Worm (Caenorhabditis elegans): ENCODE results near the gene blos-2.

- TF ChIP-seq ceh-83 (GFP tag; optimal IDR thresholded peaks at IDR 0.05), result no peak
- no peak for TF ChIP-seq snpc-4 (tag; optimal IDR thresholded peaks at IDR 0.05)
- no peak for TF ChIP-seq blmp-1 (tag; optimal IDR thresholded peaks at IDR 0.05)
- TF ChIP-seq nhr-12 (tag; optimal IDR thresholded peaks at IDR 0.05), result no peak
- TF ChIP-seq nhr-28 (tag; optimal IDR thresholded peaks at IDR 0.05), result no peak
- no peak for TF ChIP-seq ztf-11 (tag; optimal IDR thresholded peaks at IDR 0.05)
- no peak for TF ChIP-seq unc-62 (GFP tag; optimal IDR thresholded peaks at IDR 0.05)
- TF ChIP-seq lsy-2 (tag; optimal IDR thresholded peaks at IDR 0.05), result no peak
- no peak for TF ChIP-seq elt-1 (tag; optimal IDR thresholded peaks at IDR 0.05; ENCODE audit: borderline replicate concordance, insufficient read depth)
- no peak for TF ChIP-seq cnd-1 (tag; optimal IDR thresholded peaks at IDR 0.05)
- no peak for TF ChIP-seq elt-3 (tag; optimal IDR thresholded peaks at IDR 0.05)
- TF ChIP-seq ham-2 (GFP tag; optimal IDR thresholded peaks at IDR 0.05), result no peak
- TF ChIP-seq lin-13 (tag; optimal IDR thresholded peaks at IDR 0.05), result no peak
Observed at ce11 chrIV:6303642-6304041, 30.4 kb upstream of the blos-2 start, which contains the start of gene srv-25.
